Fruit fly (Drosophila melanogaster) whole organism, embryonic: ENCODE measurements around the gene CG7550.

Experiments used
- Atf3 ChIP-seq: fragments of 200-800 bp; sonication (Bioruptor generic); optimal IDR thresholded peaks from 3 replicates; lab custom pipeline; 2016; ENCODE audit warnings: missing biosample characterization, missing genetic modification characterization
- BEAF-32 ChIP-seq: fragments of 200-800 bp; sonication (Bioruptor generic); optimal IDR thresholded peaks from 3 replicates; lab custom pipeline; 2017; ENCODE audit warnings: missing biosample characterization, missing genetic modification characterization, mild to moderate bottlenecking, moderate library complexity, missing genetic modification reagents
- C15 ChIP-seq: fragments of 200-800 bp; sonication (Bioruptor generic); IDR thresholded peaks from 3 replicates; pipeline ENCODE4 v1.3.6; 2022; ENCODE audit warnings: missing biosample characterization, missing genetic modification characterization
- CG10654 ChIP-seq: fragments of 200-800 bp; sonication (Bioruptor generic); optimal IDR thresholded peaks from 2 replicates; lab custom pipeline; 2016; ENCODE audit warnings: missing biosample characterization, missing genetic modification characterization
- CG12104 ChIP-seq: fragments of 200-800 bp; sonication (Bioruptor generic); optimal IDR thresholded peaks from 3 replicates; lab custom pipeline; 2016; ENCODE audit warnings: missing biosample characterization, missing genetic modification characterization
- CG12219 ChIP-seq: fragments of 200-800 bp; sonication (Bioruptor generic); optimal IDR thresholded peaks from 3 replicates; lab custom pipeline; 2018; ENCODE audit warnings: missing biosample characterization, mild to moderate bottlenecking, missing genetic modification characterization
- CG12299 ChIP-seq: fragments of 200-800 bp; sonication (Bioruptor generic); optimal IDR thresholded peaks from 2 replicates; lab custom pipeline; 2018; ENCODE audit warnings: missing biosample characterization, mild to moderate bottlenecking, missing genetic modification characterization
- CG13775 ChIP-seq: fragments of 200-800 bp; sonication (Bioruptor generic); optimal IDR thresholded peaks from 3 replicates; lab custom pipeline; 2017; ENCODE audit warnings: missing biosample characterization, mild to moderate bottlenecking, missing genetic modification characterization
- CG14014 ChIP-seq: fragments of 200-800 bp; sonication (Bioruptor generic); IDR thresholded peaks from 2 replicates; pipeline ENCODE4 v1.3.6; 2022; ENCODE audit warnings: missing biosample characterization, missing genetic modification characterization
- CG15696 ChIP-seq: fragments of 200-800 bp; sonication (Bioruptor generic); optimal IDR thresholded peaks from 2 replicates; lab custom pipeline; 2019; ENCODE audit warnings: missing biosample characterization, mild to moderate bottlenecking, missing genetic modification characterization, moderate library complexity
- CG16779 ChIP-seq: fragments of 200-800 bp; sonication (Bioruptor generic); IDR thresholded peaks from 2 replicates; pipeline ENCODE4 v1.3.6; 2022; ENCODE audit warnings: missing biosample characterization, missing genetic modification characterization
- CG18011 ChIP-seq: fragments of 200-800 bp; sonication (Bioruptor generic); optimal IDR thresholded peaks from 2 replicates; lab custom pipeline; 2017; ENCODE audit warnings: missing biosample characterization, missing genetic modification characterization, mild to moderate bottlenecking, moderate library complexity, missing genotype
- CG33557 ChIP-seq: fragments of 200-800 bp; sonication (Bioruptor generic); optimal IDR thresholded peaks from 2 replicates; lab custom pipeline; 2019; ENCODE audit warnings: missing biosample characterization, mild to moderate bottlenecking, missing genetic modification characterization, moderate library complexity
- CG4328 ChIP-seq: fragments of 200-800 bp; sonication (Bioruptor generic); optimal IDR thresholded peaks from 3 replicates; lab custom pipeline; 2017; ENCODE audit warnings: missing biosample characterization, missing genetic modification reagents, missing genetic modification characterization
- CG43689 ChIP-seq: fragments of 200-800 bp; sonication (Bioruptor generic); IDR thresholded peaks from 2 replicates; pipeline ENCODE4 v1.3.6; 2022; ENCODE audit warnings: missing biosample characterization, missing genetic modification characterization
- CG4854 ChIP-seq: fragments of 200-800 bp; sonication (Bioruptor generic); optimal IDR thresholded peaks from 2 replicates; lab custom pipeline; 2016; ENCODE audit warnings: missing biosample characterization, missing genetic modification characterization, inconsistent platforms
- CG7745 ChIP-seq: fragments of 200-800 bp; sonication (Bioruptor generic); optimal IDR thresholded peaks from 2 replicates; lab custom pipeline; 2018; ENCODE audit warnings: missing biosample characterization, mild to moderate bottlenecking, missing genetic modification characterization, moderate library complexity
- CG8290 ChIP-seq, 3 experiments: fragments of 200-800 bp; sonication (Bioruptor generic); optimal IDR thresholded peaks; 2 replicates each; lab custom pipeline; 2016 to 2019; ENCODE audit warnings: missing biosample characterization in 3 of 3, missing genetic modification characterization in 3 of 3, mild to moderate bottlenecking in 2 of 3, moderate library complexity in 1 of 3
- CG9817 ChIP-seq: fragments of 200-800 bp; sonication (Bioruptor generic); optimal IDR thresholded peaks from 2 replicates; lab custom pipeline; 2018; ENCODE audit warnings: missing biosample characterization, mild to moderate bottlenecking, missing genetic modification characterization, moderate library complexity
- D19A ChIP-seq: fragments of 200-800 bp; optimal IDR thresholded peaks from 3 replicates; lab custom pipeline; 2019; ENCODE audit warnings: missing biosample characterization, mild to moderate bottlenecking, missing genetic modification characterization, moderate library complexity
- Dip3 ChIP-seq: fragments of 200-800 bp; sonication (Bioruptor generic); optimal IDR thresholded peaks from 3 replicates; lab custom pipeline; 2016; ENCODE audit warnings: missing biosample characterization, missing genetic modification characterization
- Dll ChIP-seq: fragments of 200-800 bp; sonication (Bioruptor generic); IDR thresholded peaks from 4 replicates; pipeline ENCODE4 v1.3.6; 2022; ENCODE audit warnings: missing biosample characterization, missing genetic modification characterization; ENCODE audit not compliant: partially characterized antibody
- ERR ChIP-seq: fragments of 200-800 bp; sonication (Bioruptor generic); optimal IDR thresholded peaks from 2 replicates; lab custom pipeline; 2016; ENCODE audit warnings: missing biosample characterization, missing genetic modification characterization
- HHEX ChIP-seq: fragments of 200-800 bp; sonication (Bioruptor generic); optimal IDR thresholded peaks from 3 replicates; lab custom pipeline; 2017; ENCODE audit warnings: missing biosample characterization, mild to moderate bottlenecking, missing genetic modification characterization, missing genetic modification reagents
- Lhr ChIP-seq: fragments of 200-800 bp; sonication (Bioruptor generic); optimal IDR thresholded peaks from 3 replicates; lab custom pipeline; 2017; ENCODE audit warnings: mild to moderate bottlenecking, missing biosample characterization, missing genetic modification reagents, missing genetic modification characterization
- MTF-1 ChIP-seq: fragments of 200-800 bp; sonication (Bioruptor generic); optimal IDR thresholded peaks from 2 replicates; lab custom pipeline; 2018; ENCODE audit warnings: missing biosample characterization, mild to moderate bottlenecking, missing genetic modification characterization, borderline replicate concordance
- Meics ChIP-seq: fragments of 200-800 bp; sonication (Bioruptor generic); optimal IDR thresholded peaks from 2 replicates; lab custom pipeline; 2017; ENCODE audit warnings: missing biosample characterization, mild to moderate bottlenecking, missing genetic modification characterization
- NfI ChIP-seq: fragments of 200-800 bp; sonication (Bioruptor generic); optimal IDR thresholded peaks from 3 replicates; lab custom pipeline; 2018; ENCODE audit warnings: missing biosample characterization, mild to moderate bottlenecking, missing genetic modification characterization, moderate library complexity
- Ravus ChIP-seq: fragments of 200-800 bp; sonication (Bioruptor generic); IDR thresholded peaks from 2 replicates; pipeline ENCODE4 v1.3.6; 2022; ENCODE audit warnings: missing biosample characterization, missing genetic modification characterization
- Usf ChIP-seq: fragments of 200-800 bp; sonication (Bioruptor generic); optimal IDR thresholded peaks from 2 replicates; lab custom pipeline; 2017; ENCODE audit warnings: missing genotype, missing biosample characterization, missing genetic modification characterization
- YL-1 ChIP-seq: fragments of 200-800 bp; sonication (Bioruptor generic); optimal IDR thresholded peaks from 3 replicates; lab custom pipeline; 2017; ENCODE audit warnings: missing biosample characterization, mild to moderate bottlenecking, missing genetic modification characterization
- az2 ChIP-seq: fragments of 200-800 bp; sonication (Bioruptor generic); optimal IDR thresholded peaks from 3 replicates; lab custom pipeline; 2016; ENCODE audit warnings: missing biosample characterization, missing genetic modification characterization
- caup ChIP-seq: fragments of 200-800 bp; sonication (Bioruptor generic); optimal IDR thresholded peaks from 3 replicates; lab custom pipeline; 2017; ENCODE audit warnings: missing biosample characterization, mild to moderate bottlenecking, missing genetic modification characterization, moderate library complexity; ENCODE audit not compliant: severe bottlenecking
- chif ChIP-seq, 2 experiments: fragments of 200-800 bp; sonication (Bioruptor generic); optimal IDR thresholded peaks; 3 replicates each; lab custom pipeline; 2016; ENCODE audit warnings: missing biosample characterization in 2 of 2, missing genetic modification characterization in 2 of 2
- exex ChIP-seq: fragments of 200-800 bp; sonication (Bioruptor generic); optimal IDR thresholded peaks from 4 replicates; lab custom pipeline; 2018; ENCODE audit warnings: missing biosample characterization, mild to moderate bottlenecking, missing genetic modification characterization, moderate library complexity
- gce ChIP-seq: fragments of 200-800 bp; sonication (Bioruptor generic); IDR thresholded peaks from 3 replicates; pipeline ENCODE4 v1.3.6; 2022; ENCODE audit warnings: missing biosample characterization, missing genetic modification characterization
- gcm ChIP-seq: fragments of 200-800 bp; sonication (Bioruptor generic); optimal IDR thresholded peaks from 2 replicates; lab custom pipeline; 2019; ENCODE audit warnings: missing biosample characterization, mild to moderate bottlenecking, missing genetic modification characterization, moderate library complexity
- kay ChIP-seq: fragments of 200-800 bp; sonication (Bioruptor generic); optimal IDR thresholded peaks from 2 replicates; lab custom pipeline; 2016; ENCODE audit warnings: missing biosample characterization, missing genetic modification characterization
- mam ChIP-seq: fragments of 200-800 bp; sonication (Bioruptor generic); optimal IDR thresholded peaks from 3 replicates; lab custom pipeline; 2016; ENCODE audit warnings: missing biosample characterization, missing genetic modification characterization
- org-1 ChIP-seq: fragments of 200-800 bp; sonication (Bioruptor generic); optimal IDR thresholded peaks from 2 replicates; lab custom pipeline; 2017; ENCODE audit warnings: missing biosample characterization, missing genetic modification characterization
- prd ChIP-seq, 3 experiments: fragments of >200 bp in 2 of 3; fragments of 200-800 bp in 1 of 3; sonication (Bioruptor generic) in 1 of 3; optimal IDR thresholded peaks in 2 of 3; IDR thresholded peaks in 1 of 3; 2 replicates in 2 of 3; 3 replicates in 1 of 3; pipeline versions ENCODE4 v1.3.6 to Lab custom; 2017 to 2022; ENCODE audit warnings: missing biosample characterization in 1 of 3, missing genetic modification characterization in 1 of 3
- seq ChIP-seq: fragments of 200-800 bp; sonication (Bioruptor generic); IDR thresholded peaks from 2 replicates; pipeline ENCODE4 v1.3.6; 2022; ENCODE audit warnings: missing biosample characterization, missing genetic modification characterization
- sr ChIP-seq: fragments of 200-800 bp; sonication (Bioruptor generic); IDR thresholded peaks from 3 replicates; pipeline ENCODE4 v1.3.6; 2022; ENCODE audit warnings: missing biosample characterization, missing genetic modification characterization
- tio ChIP-seq: fragments of 200-800 bp; sonication (Bioruptor generic); optimal IDR thresholded peaks from 2 replicates; lab custom pipeline; 2017; ENCODE audit warnings: missing biosample characterization, missing genetic modification characterization, inconsistent platforms
- tll ChIP-seq, 2 experiments: fragments of 200-800 bp in 1 of 2; fragments of >200 bp in 1 of 2; sonication (Bioruptor generic) in 1 of 2; optimal IDR thresholded peaks; 2 replicates each; lab custom pipeline; 2017 to 2019; ENCODE audit warnings: missing biosample characterization in 2 of 2, missing genetic modification characterization in 2 of 2, mild to moderate bottlenecking in 1 of 2, moderate library complexity in 1 of 2
- trh ChIP-seq: fragments of 200-800 bp; sonication (Bioruptor generic); optimal IDR thresholded peaks from 2 replicates; lab custom pipeline; 2016; ENCODE audit warnings: missing biosample characterization, missing genetic modification characterization
- wor ChIP-seq: fragments of 200-800 bp; sonication (Bioruptor generic); IDR thresholded peaks from 2 replicates; pipeline ENCODE4 v1.3.6; 2022; ENCODE audit warnings: missing biosample characterization, missing genetic modification characterization

The CG7550 gene

dm6 chr3L:8153206-8153996 lies 29.1 kb upstream of the CG7550 start (continued):
- TF ChIP-seq CG13775 (peak; percentile 2), seq (GFP tag; lab: Robert Waterston, UW) (peak; percentile 71), Usf (no peak), CG16779 (no peak), NfI (GFP tag; lab: Kevin White, UChicago) (peak; percentile 57), chif (GFP tag; optimal IDR thresholded peaks at IDR 0.05; lab: Kevin White, UChicago) (peak in 1 of 2 experiments; percentile 50), trh (no peak), CG12299 (tag; lab: Kevin White, UChicago) (no peak), gcm (GFP tag; lab: Kevin White, UChicago) (peak; percentile 12), prd (optimal IDR thresholded peaks at IDR 0.05; lab: Kevin White, UChicago) (no peak), prd (GFP tag; IDR thresholded peaks at IDR 0.05; lab: Robert Waterston, UW) (peak; percentile 68; the same call in 1 of the 3 replicates), tll (GFP tag; optimal IDR thresholded peaks at IDR 0.05; lab: Kevin White, UChicago) (no peak), caup (GFP tag; lab: Kevin White, UChicago) (no peak), ERR (GFP tag; lab: Kevin White, UChicago) (no peak), tio (GFP tag; lab: Kevin White, UChicago) (peak; percentile 62), gce (peak; percentile 32; the same call in 1 of the 3 replicates), CG10654 (GFP tag; lab: Kevin White, UChicago) (peak; percentile 45), BEAF-32 (no peak), CG7745 (tag; lab: Kevin White, UChicago) (no peak), CG43689 (GFP tag; lab: Robert Waterston, UW) (no peak; the same call in 1 of the 2 replicates), CG8290 (GFP tag; optimal IDR thresholded peaks at IDR 0.05; lab: Kevin White, UChicago) (no peak), CG8290 (tag; optimal IDR thresholded peaks at IDR 0.05; lab: Kevin White, UChicago) (no peak), CG14014 (GFP tag; lab: Robert Waterston, UW) (0 out of 2 replicates have a peak, but pooled peaks have one; percentile 31), YL-1 (GFP tag; lab: Kevin White, UChicago) (no peak), Dll (GFP tag; lab: Robert Waterston, UW) (no peak), MTF-1 (GFP tag; lab: Kevin White, UChicago) (no peak), CG18011 (GFP tag; lab: Kevin White, UChicago) (no peak), CG12104 (GFP tag; lab: Kevin White, UChicago) (no peak), D19A (tag; lab: Kevin White, UChicago) (peak; percentile 61), Ravus (no peak), Lhr (GFP tag; lab: Kevin White, UChicago) (peak; percentile 8), C15 (GFP tag; lab: Robert Waterston, UW) (no peak), CG12219 (GFP tag; lab: Kevin White, UChicago) (peak; percentile 30), HHEX (GFP tag; lab: Kevin White, UChicago) (peak; percentile 58), kay (no peak), org-1 (GFP tag; lab: Kevin White, UChicago) (peak; percentile 15), Atf3 (GFP tag; lab: Kevin White, UChicago) (peak; percentile 54), CG4854 (GFP tag; lab: Kevin White, UChicago) (peak; percentile 3), CG4328 (peak; percentile 18), exex (no peak), CG15696 (tag; lab: Kevin White, UChicago) (no peak), az2 (GFP tag; lab: Kevin White, UChicago) (peak; percentile 51), Meics (GFP tag; lab: Kevin White, UChicago) (peak; percentile 41), Dip3 (GFP tag; lab: Kevin White, UChicago) (no peak), CG33557 (GFP tag; lab: Kevin White, UChicago) (no peak), mam (peak; percentile 18), CG9817 (tag; lab: Kevin White, UChicago) (peak; percentile 20), sr (GFP tag; lab: Robert Waterston, UW) (peak; percentile 54; the same call in 2 of the 3 replicates), wor (GFP tag; lab: Robert Waterston, UW) (peak; percentile 39; the same call in 1 of the 2 replicates)
